Worm (Caenorhabditis elegans) whole organism, L3 larva: ENCODE measurements around the gene sec-24.2.

Source experiments
- aly-2 ChIP-seq: fragments of 150-350 bp; optimal IDR thresholded peaks from 2 replicates; lab custom pipeline; 2014; ENCODE audit warnings: missing biosample characterization, missing genetic modification characterization
- ceh-82 ChIP-seq: fragments of 150-350 bp; optimal IDR thresholded peaks from 2 replicates; lab custom pipeline; 2014; ENCODE audit warnings: missing biosample characterization, missing genetic modification characterization
- daf-12 ChIP-seq: fragments of 150-350 bp; optimal IDR thresholded peaks from 2 replicates; lab custom pipeline; 2014; ENCODE audit warnings: missing biosample characterization, missing genetic modification reagents, missing genetic modification characterization
- elt-3 ChIP-seq, 3 experiments: fragments of 150-350 bp in 1 of 3; sonication (generic microtip) in 2 of 3; optimal IDR thresholded peaks; 2 replicates in 2 of 3; 4 replicates in 1 of 3; lab custom pipeline; 2014 to 2017; ENCODE audit warnings: missing biosample characterization in 3 of 3, missing genetic modification characterization in 3 of 3
- hmg-11 ChIP-seq: sonication (generic microtip); optimal IDR thresholded peaks from 2 replicates; lab custom pipeline; 2016; ENCODE audit warnings: missing genetic modification characterization, missing compliant biosample characterization
- lin-15B ChIP-seq: fragments of 150-350 bp; optimal IDR thresholded peaks from 2 replicates; lab custom pipeline; 2014; ENCODE audit warnings: missing biosample characterization, missing genetic modification characterization
- nhr-12 ChIP-seq: fragments of 150-350 bp; optimal IDR thresholded peaks from 2 replicates; lab custom pipeline; 2014; ENCODE audit warnings: missing biosample characterization, missing genetic modification characterization
- nhr-237 ChIP-seq: fragments of 150-350 bp; optimal IDR thresholded peaks from 2 replicates; lab custom pipeline; 2014; ENCODE audit warnings: missing biosample characterization, missing genetic modification characterization
- nhr-25 ChIP-seq: sonication (generic microtip); optimal IDR thresholded peaks from 2 replicates; lab custom pipeline; 2017; ENCODE audit warnings: missing biosample characterization, missing genetic modification characterization
- nhr-43 ChIP-seq: sonication (generic microtip); optimal IDR thresholded peaks from 2 replicates; lab custom pipeline; 2016; ENCODE audit warnings: mild to moderate bottlenecking, missing genetic modification characterization, missing compliant biosample characterization; ENCODE audit not compliant: poor library complexity, severe bottlenecking
- pha-4 ChIP-seq: fragments of 150-350 bp; optimal IDR thresholded peaks from 2 replicates; lab custom pipeline; 2014; ENCODE audit warnings: missing biosample characterization, missing genetic modification reagents, missing genetic modification characterization
- tbx-2 ChIP-seq: sonication (generic microtip); optimal IDR thresholded peaks from 2 replicates; lab custom pipeline; 2016; ENCODE audit warnings: mild to moderate bottlenecking, missing genetic modification characterization, missing compliant biosample characterization
- unc-62 ChIP-seq: fragments of 150-350 bp; sonication (generic microtip); optimal IDR thresholded peaks from 4 replicates; lab custom pipeline; 2014; ENCODE audit warnings: missing biosample characterization, missing genetic modification reagents, missing genetic modification characterization
- ztf-4 ChIP-seq: fragments of 150-350 bp; optimal IDR thresholded peaks from 2 replicates; lab custom pipeline; 2014; ENCODE audit warnings: missing biosample characterization, missing genetic modification characterization

DNA sequence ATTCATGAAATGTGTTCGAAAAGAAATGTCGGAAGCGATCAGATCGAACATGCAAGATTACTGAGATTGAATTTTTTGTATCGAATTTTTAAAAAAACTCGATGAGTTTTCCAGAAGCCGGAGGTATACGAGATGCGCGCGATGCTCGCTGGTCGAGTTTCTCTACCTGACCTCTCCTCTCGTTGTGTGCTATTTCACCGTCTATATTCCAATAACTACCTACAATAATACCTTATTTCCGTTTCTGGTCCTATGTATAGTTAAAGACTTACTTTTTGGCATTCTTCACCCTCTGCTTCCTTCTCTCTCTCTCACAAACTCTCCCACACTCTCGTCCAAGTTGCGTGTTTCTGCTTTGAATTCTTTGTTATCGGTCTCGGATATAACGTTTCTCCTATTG, 10.7 kb upstream of the sec-24.2 start:
- TF ChIP-seq elt-3 (tag; optimal IDR thresholded peaks at IDR 0.05; lab: Kevin White, UChicago) (no peak), hmg-11 (no peak), lin-15B (tag; lab: Kevin White, UChicago) (no peak), nhr-43 (tag; lab: Kevin White, UChicago) (no peak), tbx-2 (tag; lab: Kevin White, UChicago) (no peak), pha-4 (tag; lab: Kevin White, UChicago) (no peak), ztf-4 (tag; lab: Kevin White, UChicago) (no peak), ceh-82 (no peak), daf-12 (no peak), aly-2 (tag; lab: Kevin White, UChicago) (no peak), nhr-25 (no peak), nhr-237 (no peak), unc-62 (GFP tag; lab: Kevin White, UChicago) (no peak), nhr-12 (tag; lab: Kevin White, UChicago) (no peak)
